Worm (Caenorhabditis elegans): Measurements from ENCODE around the gene ptr-6.

ce11 chrII:5205286-5205685 is 41.4 kb downstream of the ptr-6 start:
- TF ChIP-seq blmp-1 (tag; optimal IDR thresholded peaks at IDR 0.05; ENCODE audit: insufficient read depth) (no peak), lsy-2 (tag; optimal IDR thresholded peaks at IDR 0.05) (no peak), lin-39 (tag; optimal IDR thresholded peaks at IDR 0.05) (no peak), ceh-16 (tag; optimal IDR thresholded peaks at IDR 0.05) (no peak), nhr-237 (tag; optimal IDR thresholded peaks at IDR 0.05) (no peak), nhr-10 (tag; optimal IDR thresholded peaks at IDR 0.05) (no peak)

All from whole organism, L2 larva.